Worm (Caenorhabditis elegans) whole organism, midembryonic: Measurements from ENCODE around the gene rpn-5.

Experiments
- T22C8.4 ChIP-seq: fragments of 200-800 bp; sonication (Bioruptor generic); IDR thresholded peaks from 2 replicates; pipeline ENCODE4 v1.3.6; 2022; ENCODE audit warnings: missing genetic modification characterization, missing compliant biosample characterization
- cog-1 ChIP-seq: sonication (generic microtip); optimal IDR thresholded peaks from 2 replicates; lab custom pipeline; 2016; ENCODE audit warnings: missing genetic modification characterization, missing compliant biosample characterization
- flt-1 ChIP-seq: fragments of 200-800 bp; sonication (Bioruptor generic); IDR thresholded peaks from 2 replicates; pipeline ENCODE4 v1.3.6; 2022; ENCODE audit warnings: missing genetic modification characterization, missing compliant biosample characterization
- med-1 ChIP-seq: sonication (generic microtip); optimal IDR thresholded peaks from 2 replicates; lab custom pipeline; 2017; ENCODE audit warnings: missing genetic modification characterization, mild to moderate bottlenecking, missing compliant biosample characterization, antibody characterized with exemption, missing genetic modification reagents; ENCODE audit not compliant: insufficient read depth
- ref-1 ChIP-seq: fragments of 200-800 bp; sonication (Bioruptor generic); conservative IDR thresholded peaks from 2 replicates; pipeline ENCODE4 v1.3.6; 2022; ENCODE audit warnings: missing genetic modification reagents, missing genetic modification characterization, missing compliant biosample characterization
- ztf-23 ChIP-seq: fragments of 200-800 bp; sonication (Bioruptor generic); IDR thresholded peaks from 2 replicates; pipeline ENCODE4 v1.3.6; 2022; ENCODE audit warnings: missing genetic modification reagents, missing genetic modification characterization, missing compliant biosample characterization
- ztf-29 ChIP-seq: fragments of 200-800 bp; sonication (Bioruptor generic); IDR thresholded peaks from 2 replicates; pipeline ENCODE4 v1.3.6; 2022; ENCODE audit warnings: missing genetic modification reagents, missing genetic modification characterization, missing compliant biosample characterization

ce11 chrII:4663186-4663585 is 35.0 kb downstream of the rpn-5 start, which contains the start of gene T05A7.12:
- no peak for TF ChIP-seq flt-1 (GFP tag; lab: Robert Waterston, UW)
- TF ChIP-seq ref-1 (GFP tag; lab: Robert Waterston, UW) = no peak
- no peak for TF ChIP-seq med-1 (GFP tag; lab: Kevin White, UChicago)
- no peak for TF ChIP-seq ztf-29
- no peak for TF ChIP-seq ztf-23
- no peak for TF ChIP-seq T22C8.4 (GFP tag; lab: Robert Waterston, UW)
- no peak for TF ChIP-seq cog-1 (tag; lab: Kevin White, UChicago)
